Worm (Caenorhabditis elegans): ENCODE measurements around the gene asb-1.

Gene asb-1

DNA sequence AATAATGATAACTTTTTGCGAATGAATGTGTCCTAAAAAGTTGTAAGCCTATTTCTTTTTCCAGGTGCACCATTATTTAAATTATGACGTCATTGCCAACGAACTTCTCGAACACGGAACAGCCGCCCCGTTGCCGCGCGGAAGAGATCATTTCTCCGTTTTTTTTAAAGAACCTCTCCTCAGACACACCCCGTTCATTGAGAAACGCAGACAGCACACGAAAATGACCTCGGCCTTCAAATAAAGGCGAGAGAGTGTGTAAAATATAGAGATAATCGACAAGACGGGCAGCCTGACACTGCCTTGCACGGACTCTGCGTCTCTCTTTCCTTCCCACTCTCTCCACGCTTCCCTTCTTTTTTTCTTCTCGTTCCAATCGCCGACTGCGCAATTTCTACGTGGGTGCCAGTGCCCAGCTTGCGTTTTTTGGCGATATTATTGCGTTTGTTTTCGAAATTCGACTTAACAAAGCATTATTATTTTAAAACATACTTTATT is 35.2 kb downstream of the asb-1 start (continued):
- no peak for TF ChIP-seq pag-3 (tag; optimal IDR thresholded peaks at IDR 0.05; ENCODE audit: borderline replicate concordance, insufficient read depth)
- TF ChIP-seq ets-5 (GFP tag; IDR thresholded peaks at IDR 0.05): no peak
- no peak for TF ChIP-seq C04F5.9 (tag; optimal IDR thresholded peaks at IDR 0.05)
- no peak for TF ChIP-seq zag-1 (tag; optimal IDR thresholded peaks at IDR 0.05)
- no peak for TF ChIP-seq elt-2 (tag; optimal IDR thresholded peaks at IDR 0.05)
- peak; percentile 66 for TF ChIP-seq nhr-77 (tag; optimal IDR thresholded peaks at IDR 0.05)
- no peak for TF ChIP-seq unc-30 (tag; optimal IDR thresholded peaks at IDR 0.05)
- TF ChIP-seq ztf-4 (tag; optimal IDR thresholded peaks at IDR 0.05): peak; percentile 75
- no peak for TF ChIP-seq mef-2 (tag; optimal IDR thresholded peaks at IDR 0.05)
- TF ChIP-seq jun-1 (tag; optimal IDR thresholded peaks at IDR 0.05): peak; percentile 41
- peak; percentile 35 for TF ChIP-seq irx-1 (tag; optimal IDR thresholded peaks at IDR 0.05)
- TF ChIP-seq unc-130 (tag; optimal IDR thresholded peaks at IDR 0.05): peak; percentile 24
- TF ChIP-seq nhr-12 (tag; optimal IDR thresholded peaks at IDR 0.05): no peak
- peak; percentile 45 for TF ChIP-seq lin-13 (GFP tag; optimal IDR thresholded peaks at IDR 0.05)
- no peak for TF ChIP-seq hlh-4 (tag; optimal IDR thresholded peaks at IDR 0.05)
- TF ChIP-seq mab-9 (GFP tag; IDR thresholded peaks at IDR 0.05): no peak
- TF ChIP-seq nhr-76 (tag; optimal IDR thresholded peaks at IDR 0.05): peak; percentile 41
- no peak for TF ChIP-seq pax-3 (tag; optimal IDR thresholded peaks at IDR 0.05)
- TF ChIP-seq efl-3 (GFP tag; optimal IDR thresholded peaks at IDR 0.05): no peak
- TF ChIP-seq efl-1 (optimal IDR thresholded peaks at IDR 0.05): peak; percentile 70 to 82
- peak; percentile 33 to 93 for TF ChIP-seq efl-1 (GFP tag; optimal IDR thresholded peaks at IDR 0.05 in 1 of 2)
- no peak for TF ChIP-seq sox-4 (tag; optimal IDR thresholded peaks at IDR 0.05)
- peak; percentile 61 for TF ChIP-seq lsy-2 (tag; optimal IDR thresholded peaks at IDR 0.05)
- no peak for TF ChIP-seq ceh-90 (tag; optimal IDR thresholded peaks at IDR 0.05)
- peak in 1 of 2 experiments; percentile 15 for TF ChIP-seq egl-27 (tag; optimal IDR thresholded peaks at IDR 0.05)
- TF ChIP-seq aly-2 (tag; optimal IDR thresholded peaks at IDR 0.05): peak; percentile 22
- TF ChIP-seq dsc-1 (tag; optimal IDR thresholded peaks at IDR 0.05): peak; percentile 54
- TF ChIP-seq lin-14 (GFP tag; optimal IDR thresholded peaks at IDR 0.05): peak; percentile 98
- peak; percentile 61 for TF ChIP-seq blmp-1 (tag; optimal IDR thresholded peaks at IDR 0.05)
- no peak for TF ChIP-seq ceh-63 (GFP tag; optimal IDR thresholded peaks at IDR 0.05)
- peak in 1 of 2 experiments; percentile 55 for TF ChIP-seq mdl-1 (tag; optimal IDR thresholded peaks at IDR 0.05)
- TF ChIP-seq tlp-1 (tag; optimal IDR thresholded peaks at IDR 0.05): no peak
- no peak for TF ChIP-seq fkh-10 (GFP tag; optimal IDR thresholded peaks at IDR 0.05)
- TF ChIP-seq fos-1 (tag; optimal IDR thresholded peaks at IDR 0.05): no peak
- no peak for TF ChIP-seq pqm-1 (tag; optimal IDR thresholded peaks at IDR 0.05)
- TF ChIP-seq ceh-8 (GFP tag; optimal IDR thresholded peaks at IDR 0.05): no peak
- peak in 2 of 3 experiments; percentile 34 to 47 for TF ChIP-seq dpl-1 (GFP tag; optimal IDR thresholded peaks at IDR 0.05)
- peak; percentile 56 for TF ChIP-seq unc-86 (tag; optimal IDR thresholded peaks at IDR 0.05)
- TF ChIP-seq lir-3 (tag; optimal IDR thresholded peaks at IDR 0.05; ENCODE audit: poor library complexity): no peak
- TF ChIP-seq F16B12.6 (tag; optimal IDR thresholded peaks at IDR 0.05): no peak
- TF ChIP-seq mep-1 (tag; optimal IDR thresholded peaks at IDR 0.05): peak; percentile 81
- TF ChIP-seq rnt-1 (tag; optimal IDR thresholded peaks at IDR 0.05): peak; percentile 67
- TF ChIP-seq C34B4.2 (tag; optimal IDR thresholded peaks at IDR 0.05): no peak
- no peak for TF ChIP-seq lin-39 (tag; optimal IDR thresholded peaks at IDR 0.05)
- TF ChIP-seq lin-15B (tag; optimal IDR thresholded peaks at IDR 0.05): no peak
- peak; percentile 50 for TF ChIP-seq skn-1 (tag; optimal IDR thresholded peaks at IDR 0.05)
- TF ChIP-seq fkh-4 (tag; optimal IDR thresholded peaks at IDR 0.05; ENCODE audit: borderline replicate concordance): no peak
- no peak for TF ChIP-seq sup-37 (GFP tag; optimal IDR thresholded peaks at IDR 0.05)
- peak; percentile 69 for TF ChIP-seq nhr-20 (tag; optimal IDR thresholded peaks at IDR 0.05)
- TF ChIP-seq swsn-7 (tag; optimal IDR thresholded peaks at IDR 0.05): peak; percentile 77
- TF ChIP-seq tbx-2 (tag; optimal IDR thresholded peaks at IDR 0.05): peak; percentile 74
- peak; percentile 84 for TF ChIP-seq nhr-85 (tag)
- peak; percentile 43 for TF ChIP-seq isw-1 (GFP tag; IDR thresholded peaks at IDR 0.05)
- peak; percentile 31 for TF ChIP-seq egl-13 (tag; optimal IDR thresholded peaks at IDR 0.05)

Data from whole organism, L1 larva.